Worm (Caenorhabditis elegans): ENCODE data around the gene cyn-9.

cyn-9 gene

ce11 chrIII:3664224-3664623 lies 35.2 kb downstream of the cyn-9 start, which contains the start of gene C46F11.4 (continued):
- TF ChIP-seq nfyb-1 (GFP tag; IDR thresholded peaks at IDR 0.05), result 0 out of 2 replicates have a peak, but pooled peaks have one; percentile 34
- peak; percentile 61 for TF ChIP-seq madf-6 (GFP tag; IDR thresholded peaks at IDR 0.05)
- no peak for TF ChIP-seq zim-3 (tag; optimal IDR thresholded peaks at IDR 0.05)
- peak; percentile 38 for TF ChIP-seq ZK185.1 (tag; optimal IDR thresholded peaks at IDR 0.05; ENCODE audit: poor library complexity, severe bottlenecking)
- TF ChIP-seq xnd-1 (tag; optimal IDR thresholded peaks at IDR 0.05), result no peak
- peak; percentile 28 for TF ChIP-seq lin-54 (GFP tag; optimal IDR thresholded peaks at IDR 0.05)
- no peak for TF ChIP-seq snpc-4 (GFP tag; optimal IDR thresholded peaks at IDR 0.05)
- no peak for TF ChIP-seq snpc-4 (tag; optimal IDR thresholded peaks at IDR 0.05)
- peak; percentile 46 for TF ChIP-seq rpc-1 (optimal IDR thresholded peaks at IDR 0.05)
- TF ChIP-seq rpc-1 (tag; optimal IDR thresholded peaks at IDR 0.05), result no peak
- TF ChIP-seq lin-35 (GFP tag; optimal IDR thresholded peaks at IDR 0.05), result peak in 1 of 3 experiments; percentile 39

ce11 chrIII:3657479-3657878 lies 42.0 kb downstream of the cyn-9 start, which contains the start of gene C46F11.5:
Gene C46F11.5 (minus strand): TSS chrIII:3657606.
- TF ChIP-seq efl-1 (GFP tag; optimal IDR thresholded peaks at IDR 0.05), result no peak
- no peak for TF ChIP-seq nfyb-1 (GFP tag; IDR thresholded peaks at IDR 0.05)
- no peak for TF ChIP-seq lin-40 (tag; optimal IDR thresholded peaks at IDR 0.05)
- no peak for TF ChIP-seq aptf-3 (GFP tag; IDR thresholded peaks at IDR 0.05)
- TF ChIP-seq aptf-2 (GFP tag; conservative IDR thresholded peaks at IDR 0.05), result no peak
- TF ChIP-seq cebp-1 (GFP tag; IDR thresholded peaks at IDR 0.05), result peak; percentile 75
- peak; percentile 97 for TF ChIP-seq cebp-1 (tag; optimal IDR thresholded peaks at IDR 0.05)
- TF ChIP-seq rec-8 (tag; optimal IDR thresholded peaks at IDR 0.05), result no peak
- no peak for TF ChIP-seq chd-7 (tag; optimal IDR thresholded peaks at IDR 0.05)

ce11 chrIII:3652964-3653363 lies 46.5 kb downstream of the cyn-9 start:
- TF ChIP-seq nfyb-1 (GFP tag; IDR thresholded peaks at IDR 0.05), result peak; percentile 65; the same call in 1 of the 2 replicates
- TF ChIP-seq bed-2 (GFP tag; IDR thresholded peaks at IDR 0.05), result no peak
- TF ChIP-seq tlf-1 (GFP tag; optimal IDR thresholded peaks at IDR 0.05), result peak; percentile 16
- no peak for TF ChIP-seq attf-3 (GFP tag; conservative IDR thresholded peaks at IDR 0.05)
- TF ChIP-seq lin-35 (GFP tag; optimal IDR thresholded peaks at IDR 0.05), result no peak
- TF ChIP-seq cebp-1 (GFP tag; IDR thresholded peaks at IDR 0.05), result no peak
- peak; percentile 14 for TF ChIP-seq cebp-1 (tag; optimal IDR thresholded peaks at IDR 0.05)
- TF ChIP-seq atf-7 (tag; optimal IDR thresholded peaks at IDR 0.05), result peak; percentile 2
- TF ChIP-seq B0019.2 (GFP tag; conservative IDR thresholded peaks at IDR 0.05), result no peak
- no peak for TF ChIP-seq ceh-27 (GFP tag; optimal IDR thresholded peaks at IDR 0.05)
- TF ChIP-seq B0035.1 (tag; optimal IDR thresholded peaks at IDR 0.05), result no peak
- no peak for TF ChIP-seq nhr-80 (tag; optimal IDR thresholded peaks at IDR 0.05)
- no peak for TF ChIP-seq him-1 (tag; optimal IDR thresholded peaks at IDR 0.05)
- no peak for TF ChIP-seq mes-4 (tag; optimal IDR thresholded peaks at IDR 0.05)
- TF ChIP-seq nhr-90 (tag; optimal IDR thresholded peaks at IDR 0.05), result peak; percentile 47
- no peak for TF ChIP-seq hlh-12 (tag; optimal IDR thresholded peaks at IDR 0.05)
- no peak for TF ChIP-seq F55B11.4 (tag; optimal IDR thresholded peaks at IDR 0.05; ENCODE audit: borderline replicate concordance, insufficient read depth)
- TF ChIP-seq aptf-3 (GFP tag; IDR thresholded peaks at IDR 0.05), result no peak
- TF ChIP-seq ztf-6 (GFP tag; IDR thresholded peaks at IDR 0.05), result no peak
- no peak for TF ChIP-seq sdz-38 (tag; optimal IDR thresholded peaks at IDR 0.05)
- TF ChIP-seq pbrm-1 (GFP tag; IDR thresholded peaks at IDR 0.05), result peak; percentile 22; the same call in 1 of the 2 replicates
- TF ChIP-seq C17E4.6 (GFP tag; IDR thresholded peaks at IDR 0.05), result no peak
- TF ChIP-seq cebp-2 (GFP tag; IDR thresholded peaks at IDR 0.05), result 0 out of 2 replicates have a peak, but pooled peaks have one; percentile 41
- no peak for TF ChIP-seq tbp1 (GFP tag; optimal IDR thresholded peaks at IDR 0.05)
- no peak for TF ChIP-seq snpc-1.3 (tag; optimal IDR thresholded peaks at IDR 0.05; ENCODE audit: insufficient read depth)
- no peak for TF ChIP-seq F22D6.2 (tag; optimal IDR thresholded peaks at IDR 0.05)
- TF ChIP-seq ceh-79 (tag; optimal IDR thresholded peaks at IDR 0.05), result no peak
- TF ChIP-seq sptf-2 (GFP tag; optimal IDR thresholded peaks at IDR 0.05), result no peak
- TF ChIP-seq ztf-26 (tag; optimal IDR thresholded peaks at IDR 0.05), result no peak
- TF ChIP-seq C06A6.2 (GFP tag; conservative IDR thresholded peaks at IDR 0.05), result no peak
- TF ChIP-seq hlh-26 (GFP tag; conservative IDR thresholded peaks at IDR 0.05), result no peak
- no peak for TF ChIP-seq pha-4 (tag; optimal IDR thresholded peaks at IDR 0.05)
